1 fruit fly cellular context compared by ENCODE assay signal in the genomic region with DNA sequence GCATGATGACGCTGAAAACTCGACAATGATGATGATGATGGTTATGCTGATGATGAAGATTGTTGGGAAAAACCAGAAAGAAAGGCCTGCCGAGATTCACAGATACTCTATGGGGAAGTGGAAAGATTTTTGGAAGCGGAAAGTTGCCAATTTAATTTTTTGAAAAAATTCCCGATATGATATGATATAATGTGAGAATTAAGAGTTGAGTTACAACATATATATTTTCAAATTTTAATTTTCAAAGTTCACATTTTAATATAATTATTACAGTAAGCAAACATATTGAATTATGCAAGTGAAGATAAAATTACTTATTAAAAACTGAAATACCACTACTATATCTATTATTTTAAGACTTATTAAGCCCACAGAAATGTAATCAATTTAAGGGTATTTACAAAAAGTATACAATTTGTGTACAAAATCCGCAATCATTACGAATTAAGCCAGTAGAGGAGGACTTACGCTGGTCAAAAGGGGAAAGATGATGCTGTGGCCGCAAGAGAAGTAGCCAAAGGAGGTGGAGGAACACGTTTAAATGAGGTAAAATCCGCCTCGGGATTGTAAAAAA.
TF ChIP-seq lines count a peak whose summit lies in the region.

No protein-coding gene starts in this region.

TF ChIP-seq in whole organism, prepupa, 60 proteins besides CTCF, POLR2A, EP300 and RAD21 (continued from another document):
- TF ChIP-seq lz (GFP tag; optimal IDR thresholded peaks at IDR 0.05; lab: Kevin White, UChicago) (peak; percentile 5), CG16779 (tag; optimal IDR thresholded peaks at IDR 0.05; lab: Kevin White, UChicago) (peak; percentile 33), CG9139 (GFP tag; optimal IDR thresholded peaks at IDR 0.05; lab: Kevin White, UChicago) (no peak), Ets96B (tag; optimal IDR thresholded peaks at IDR 0.05; lab: Kevin White, UChicago) (peak; percentile 49), CG6163 (GFP tag; IDR thresholded peaks at IDR 0.05; lab: Robert Waterston, UW) (no peak), Eip78C (GFP tag; lab: Kevin White, UChicago) (peak; percentile 91), CG11294 (GFP tag; IDR thresholded peaks at IDR 0.05; lab: Robert Waterston, UW) (no peak), Hr39 (GFP tag; optimal IDR thresholded peaks at IDR 0.05; lab: Kevin White, UChicago) (no peak), Sox102F (GFP tag; optimal IDR thresholded peaks at IDR 0.05; lab: Kevin White, UChicago) (peak; percentile 8), CG10631 (GFP tag; optimal IDR thresholded peaks at IDR 0.05; lab: Kevin White, UChicago) (peak; percentile 66), Hr38 (GFP tag; optimal IDR thresholded peaks at IDR 0.05; lab: Kevin White, UChicago) (no peak), Eip75B (GFP tag; optimal IDR thresholded peaks at IDR 0.05; lab: Kevin White, UChicago) (peak; percentile 63), Sox14 (GFP tag; optimal IDR thresholded peaks at IDR 0.05; lab: Kevin White, UChicago) (no peak), Sox15 (GFP tag; optimal IDR thresholded peaks at IDR 0.05; lab: Kevin White, UChicago) (no peak), CG8119 (GFP tag; IDR thresholded peaks at IDR 0.05; lab: Robert Waterston, UW) (peak; percentile 60; the same call in 2 of the 3 replicates), CG34406 (GFP tag; optimal IDR thresholded peaks at IDR 0.05; lab: Kevin White, UChicago) (peak; percentile 65), OdsH (GFP tag; optimal IDR thresholded peaks at IDR 0.05; lab: Kevin White, UChicago) (peak; percentile 68), CG6792 (GFP tag; optimal IDR thresholded peaks at IDR 0.05; lab: Kevin White, UChicago) (peak; percentile 51), CG8319 (GFP tag; optimal IDR thresholded peaks at IDR 0.05; lab: Kevin White, UChicago) (peak; percentile 51), CG15336 (GFP tag; IDR thresholded peaks at IDR 0.05; lab: Robert Waterston, UW) (peak; percentile 55), ss (GFP tag; optimal IDR thresholded peaks at IDR 0.05; lab: Kevin White, UChicago) (peak; percentile 19 to 53), esn (GFP tag; optimal IDR thresholded peaks at IDR 0.05; lab: Kevin White, UChicago) (peak; percentile 57), fkh (GFP tag; optimal IDR thresholded peaks at IDR 0.05; lab: Kevin White, UChicago) (no peak), Lpt (GFP tag; optimal IDR thresholded peaks at IDR 0.05; lab: Kevin White, UChicago) (no peak), Ets21C (GFP tag; optimal IDR thresholded peaks at IDR 0.05; lab: Kevin White, UChicago) (no peak), CG11902 (GFP tag; optimal IDR thresholded peaks at IDR 0.05; lab: Kevin White, UChicago) (peak; percentile 24), dac (GFP tag; optimal IDR thresholded peaks at IDR 0.05; lab: Kevin White, UChicago) (no peak), CG7368 (GFP tag; optimal IDR thresholded peaks at IDR 0.05; lab: Kevin White, UChicago) (no peak), CG11762 (GFP tag; optimal IDR thresholded peaks at IDR 0.05; lab: Kevin White, UChicago; ENCODE audit: insufficient read depth) (peak; percentile 56), fd59A (GFP tag; optimal IDR thresholded peaks at IDR 0.05; lab: Kevin White, UChicago) (peak; percentile 29), achi (GFP tag; optimal IDR thresholded peaks at IDR 0.05; lab: Kevin White, UChicago) (peak; percentile 48), salr (GFP tag; optimal IDR thresholded peaks at IDR 0.05; lab: Kevin White, UChicago) (peak in 1 of 2 experiments; percentile 75), Blimp-1 (GFP tag; optimal IDR thresholded peaks at IDR 0.05; lab: Kevin White, UChicago) (no peak)
TF ChIP-seq in whole organism, prepupa: peak in this region for 40.
